Worm (Caenorhabditis elegans): ENCODE data around the gene Y4C6A.4.

DNA sequence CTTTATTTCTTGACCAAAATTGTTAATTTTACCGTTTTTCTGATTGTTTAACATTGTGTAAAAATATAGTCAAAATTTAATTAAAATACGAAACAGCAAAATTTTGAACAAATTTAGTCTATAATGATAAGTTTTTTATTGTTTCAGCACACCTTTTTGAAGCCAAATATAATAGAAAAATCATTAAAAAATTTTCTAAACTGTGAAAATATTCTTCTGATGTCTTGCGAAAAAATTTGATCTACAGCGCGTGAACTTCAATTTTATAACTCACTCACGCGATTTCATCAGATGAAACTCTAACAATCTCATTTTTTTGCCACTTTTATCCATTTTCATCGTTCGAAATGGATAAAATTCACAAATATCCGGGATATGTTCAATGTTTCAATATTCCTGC, 26.5 kb downstream of the Y4C6A.4 start, which contains the start of gene T11F8.1:
- TF ChIP-seq ztf-11 (tag; optimal IDR thresholded peaks at IDR 0.05) (no peak), snpc-4 (tag; optimal IDR thresholded peaks at IDR 0.05) (no peak), lin-15B (tag; optimal IDR thresholded peaks at IDR 0.05) (no peak)

Measured in whole organism, L3 larva.